Fruit fly (Drosophila melanogaster): ENCODE data around the gene Cog3.

dm6 chr2L:3435086-3435485, 21.8 kb downstream of the Cog3 start:
- TF ChIP-seq CG8478 (optimal IDR thresholded peaks at IDR 0.05): no peak
- TF ChIP-seq CTCF (optimal IDR thresholded peaks at IDR 0.05): no peak
